Fruit fly (Drosophila melanogaster): ENCODE results near the gene CG31909.

- TF ChIP-seq Dip3 (GFP tag; optimal IDR thresholded peaks at IDR 0.05) (no peak), exex (tag; optimal IDR thresholded peaks at IDR 0.05) (no peak), CG10959 (GFP tag; IDR thresholded peaks at IDR 0.05) (no peak), klu (GFP tag; IDR thresholded peaks at IDR 0.05) (no peak), toy (GFP tag; IDR thresholded peaks at IDR 0.05) (no peak), gro (GFP tag; optimal IDR thresholded peaks at IDR 0.05) (no peak), Fer2 (tag; optimal IDR thresholded peaks at IDR 0.05) (no peak)
Measured at dm6 chr2L:7262580-7262979, 5.3 kb downstream of the CG31909 start.
